Fruit fly (Drosophila melanogaster) Kc167 (cell line): Measurements from ENCODE around the gene NitFhit.

ENCODE experiments used
- Myc ChIP-seq: fragments of >200 bp; optimal IDR thresholded peaks from 2 replicates; lab custom pipeline; 2017; ENCODE audit warnings: missing external identifiers
- Sin3A ChIP-seq: fragments of >200 bp; optimal IDR thresholded peaks from 2 replicates; lab custom pipeline; 2018; ENCODE audit warnings: missing external identifiers
- h ChIP-seq: fragments of >200 bp; optimal IDR thresholded peaks from 3 replicates; lab custom pipeline; 2018; ENCODE audit warnings: missing external identifiers
- insv ChIP-seq: fragments of >200 bp; optimal IDR thresholded peaks from 3 replicates; lab custom pipeline; 2018; ENCODE audit warnings: missing external identifiers
- psq ChIP-seq: fragments of >200 bp; optimal IDR thresholded peaks from 2 replicates; lab custom pipeline; 2017; ENCODE audit warnings: missing external identifiers
- ttk ChIP-seq: sonication (Bioruptor generic); optimal IDR thresholded peaks from 2 replicates; lab custom pipeline; 2017; ENCODE audit warnings: missing external identifiers

The NitFhit gene

DNA sequence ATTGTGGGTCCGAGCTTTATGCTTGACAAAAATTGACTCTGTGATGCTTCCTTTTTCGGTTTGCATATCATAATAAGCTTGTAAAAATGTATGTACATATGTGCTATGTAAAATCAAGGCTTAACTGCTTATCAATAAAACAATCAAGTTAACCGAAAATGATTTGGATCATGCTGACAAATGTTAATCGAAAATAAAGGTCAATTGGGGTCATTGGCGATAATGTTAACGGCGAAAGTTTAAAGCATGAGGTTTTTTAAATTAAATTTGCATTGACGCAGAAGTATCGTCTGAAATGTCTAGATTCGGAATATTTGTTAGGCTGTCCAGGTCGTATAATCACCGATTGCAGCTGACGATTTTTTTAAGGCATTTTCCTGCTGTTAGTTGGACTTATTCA, 12.8 kb downstream of the NitFhit start, which contains the start of gene Kaz1-ORFB:
Gene Kaz1-ORFB (plus strand): TSS at position 301 of the 400 bp plus-strand sequence.
- no peak for TF ChIP-seq Sin3A (lab: Kevin White, UChicago)
- TF ChIP-seq insv (lab: Kevin White, UChicago) = no peak
- no peak for TF ChIP-seq psq
- no peak for TF ChIP-seq ttk (lab: Kevin White, UChicago)
- TF ChIP-seq h (lab: Kevin White, UChicago) = no peak
- TF ChIP-seq Myc (lab: Kevin White, UChicago) = no peak

DNA sequence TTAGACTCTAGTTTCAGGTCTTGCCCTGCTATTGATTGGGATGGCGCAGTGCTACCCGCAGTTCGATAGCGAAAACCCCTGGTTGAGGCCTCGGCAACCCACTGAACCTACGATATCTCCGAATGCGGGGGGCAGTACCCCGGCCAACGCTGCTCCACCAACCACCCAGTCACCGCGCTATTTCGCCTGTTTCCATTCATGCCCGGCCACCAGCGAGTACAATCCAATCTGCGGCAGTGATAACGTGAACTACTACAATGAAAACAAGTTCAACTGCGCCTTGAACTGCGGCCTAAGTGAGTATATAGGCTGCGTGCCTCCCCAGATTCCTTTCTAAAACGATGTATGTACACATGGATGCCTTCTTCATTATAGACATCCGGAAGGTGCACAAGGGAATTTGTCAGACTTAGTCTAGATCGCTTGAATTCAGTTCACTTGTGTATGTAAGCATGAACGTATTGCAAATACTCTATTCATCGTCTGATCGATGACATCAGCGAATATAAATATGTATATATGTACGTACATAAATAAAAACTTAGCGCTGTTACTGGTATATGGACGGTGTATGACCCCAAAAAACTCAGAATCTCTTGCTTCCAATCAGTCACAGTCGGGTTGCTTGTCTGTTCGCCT, 14.1 kb downstream of the NitFhit start, which contains the start of gene CG13877:
Gene CG13877 (plus strand): TSS at position 589 of the 639 bp plus-strand sequence.
- TF ChIP-seq psq = no peak

DNA sequence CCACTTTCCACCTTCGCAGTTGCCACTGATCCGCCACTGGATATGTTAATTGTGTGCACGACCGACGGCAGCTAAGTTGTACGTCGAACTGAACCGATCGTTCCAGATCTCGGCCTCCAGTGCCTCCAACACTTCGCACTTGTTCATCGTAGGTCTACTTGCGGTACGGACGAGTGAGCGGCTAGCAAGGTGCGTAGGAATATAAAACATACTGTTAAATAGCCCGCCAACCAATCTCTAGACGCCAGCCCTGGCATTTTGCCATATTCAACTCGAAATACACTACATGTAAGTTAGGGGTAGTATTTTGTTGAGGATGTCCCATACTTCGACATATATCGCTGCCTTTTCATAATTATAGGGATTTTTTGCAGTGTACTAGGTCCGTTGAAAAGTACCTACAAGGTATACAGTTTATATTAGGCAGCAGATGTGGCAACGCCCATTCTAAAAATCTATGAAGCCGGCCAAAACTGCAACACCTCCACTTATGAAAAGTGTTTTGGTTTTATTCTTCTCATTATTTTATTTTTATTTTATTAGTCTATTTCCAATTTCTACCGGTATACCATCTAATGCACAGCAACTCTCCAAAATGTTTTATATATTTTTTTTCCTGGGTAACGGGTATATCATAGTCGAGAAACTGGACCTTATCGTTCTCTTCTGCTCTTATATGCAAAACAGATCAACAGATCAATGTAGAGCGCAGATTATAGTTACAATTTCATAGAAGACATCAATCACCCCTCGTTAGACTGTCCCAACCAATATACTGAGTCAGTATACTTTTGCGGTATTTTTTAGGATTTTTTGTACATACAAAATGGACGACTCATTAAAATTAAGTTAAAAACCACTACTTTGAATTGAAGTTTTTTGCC, 19.7 kb downstream of the NitFhit start, which contains the start of the genes pyx and CG33229:
Gene pyx (minus strand): TSS at position 51 of the 884 bp plus-strand sequence.
Gene CG33229 (plus strand): TSS at position 834 of the 884 bp plus-strand sequence.
- TF ChIP-seq h (lab: Kevin White, UChicago) (no peak), insv (lab: Kevin White, UChicago) (no peak), ttk (lab: Kevin White, UChicago) (no peak), Myc (lab: Kevin White, UChicago) (no peak), Sin3A (lab: Kevin White, UChicago) (no peak), psq (no peak)

DNA sequence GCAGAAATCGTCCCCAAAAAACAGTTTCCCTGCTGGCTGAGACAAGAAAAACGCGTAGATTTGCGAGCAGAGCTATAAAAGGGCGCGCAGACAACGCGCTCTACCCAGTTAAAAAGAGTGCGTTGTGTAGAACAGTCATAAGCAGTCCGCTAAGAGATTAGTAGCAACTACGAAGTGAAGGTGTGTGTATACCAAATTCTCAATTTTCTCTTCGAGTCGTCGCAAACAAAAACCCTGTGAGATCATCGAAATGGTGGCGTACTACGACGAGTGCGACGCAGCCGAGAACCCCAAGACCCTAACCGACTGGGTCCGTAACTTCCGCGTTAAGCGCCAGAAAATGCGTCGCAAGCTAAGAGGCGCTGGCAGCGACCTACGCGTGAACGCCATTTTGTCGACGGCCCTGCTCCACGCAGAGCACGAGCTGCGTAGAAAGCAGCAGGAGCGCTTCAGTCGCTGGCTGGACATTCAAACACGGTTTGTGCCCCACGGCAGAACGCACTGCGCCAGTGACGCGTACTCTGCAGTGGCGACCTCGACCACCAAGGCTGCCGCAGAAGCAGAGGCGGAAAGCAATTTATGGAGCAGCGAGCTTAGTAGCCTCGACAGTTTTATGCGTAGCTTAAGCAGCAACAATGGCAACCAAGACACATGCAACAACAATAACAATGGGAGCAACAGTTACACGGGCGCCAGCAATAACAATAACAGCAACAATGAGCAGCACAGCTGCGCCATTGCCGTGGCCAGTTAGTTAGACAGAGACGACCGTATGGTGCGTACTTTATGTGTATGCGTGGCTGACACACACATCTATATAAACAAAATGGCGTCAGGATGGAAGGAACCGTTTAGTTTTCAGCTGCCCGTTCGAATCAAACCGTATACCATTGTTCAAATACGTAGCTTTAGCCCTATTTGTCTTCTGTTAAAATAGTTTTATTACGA, 20.7 kb downstream of the NitFhit start:
- no peak for TF ChIP-seq psq
- no peak for TF ChIP-seq Sin3A (lab: Kevin White, UChicago)
- no peak for TF ChIP-seq h (lab: Kevin White, UChicago)
- no peak for TF ChIP-seq Myc (lab: Kevin White, UChicago)
- TF ChIP-seq insv (lab: Kevin White, UChicago) = no peak
- TF ChIP-seq ttk (lab: Kevin White, UChicago) = no peak

DNA sequence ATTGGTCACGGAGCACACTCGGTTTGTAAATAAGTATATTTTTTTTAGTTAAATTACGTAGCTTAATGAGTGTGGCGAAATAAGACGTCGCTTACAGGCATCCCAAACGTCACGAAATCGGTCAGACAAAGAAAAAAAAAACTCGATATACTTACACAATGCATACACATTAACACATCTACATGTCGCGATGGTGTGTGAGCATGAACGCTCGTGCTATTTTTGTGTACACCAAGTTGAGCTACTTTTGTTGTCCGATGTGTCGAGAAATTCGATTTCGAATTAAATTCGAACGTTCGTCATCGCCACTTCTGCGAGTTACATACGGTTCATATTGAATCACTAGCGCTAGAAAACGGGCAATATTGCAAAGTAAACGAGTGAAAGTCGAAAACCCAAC, 21.6 kb downstream of the NitFhit start:
- TF ChIP-seq Sin3A (lab: Kevin White, UChicago) = no peak
- TF ChIP-seq insv (lab: Kevin White, UChicago) = no peak
- no peak for TF ChIP-seq psq

DNA sequence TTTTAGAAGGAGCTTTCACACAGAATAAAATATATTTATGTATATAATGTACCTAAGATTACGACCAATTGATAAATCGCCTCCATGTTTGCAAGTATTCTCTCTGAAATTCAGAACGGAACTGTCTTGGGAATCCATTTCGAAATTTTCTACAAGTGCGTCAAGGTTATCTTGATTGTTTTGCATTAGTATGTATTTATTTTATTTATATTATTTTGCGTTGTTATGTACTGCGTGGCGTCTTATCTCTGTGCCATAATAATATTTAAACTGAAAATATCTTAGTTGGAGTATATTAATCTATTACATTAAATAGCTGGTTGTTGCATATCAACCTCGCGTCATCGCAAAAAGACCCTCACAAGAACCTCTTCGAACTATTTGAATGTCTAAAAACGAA, 28.0 kb downstream of the NitFhit start, which contains the start of gene CG42846:
Gene CG42846 (minus strand): TSS at position 101 of the 400 bp plus-strand sequence.
- TF ChIP-seq Myc (lab: Kevin White, UChicago) = no peak

DNA sequence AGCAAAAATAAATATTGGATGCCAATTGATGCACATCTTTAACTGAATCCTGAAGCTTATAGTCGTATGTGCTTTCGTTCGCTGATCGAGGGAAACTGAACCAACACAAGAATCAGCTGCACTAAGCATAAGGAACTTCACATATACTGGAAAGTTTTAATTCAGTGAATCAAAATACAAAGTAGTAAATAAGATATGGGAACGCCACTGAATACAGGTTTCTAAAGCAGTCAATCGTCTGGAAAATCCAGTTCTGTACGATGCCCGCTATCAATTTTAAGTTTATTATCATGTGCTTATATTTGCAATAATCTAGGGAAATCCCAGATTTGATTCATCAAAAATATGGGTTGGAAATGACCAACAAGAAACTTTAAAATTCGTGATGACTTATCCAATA, 28.7 kb downstream of the NitFhit start, which contains the start of gene CG34454:
Gene CG34454 (minus strand): TSS at position 84 of the 400 bp plus-strand sequence.
- TF ChIP-seq h (lab: Kevin White, UChicago) = no peak
- no peak for TF ChIP-seq Myc (lab: Kevin White, UChicago)
- no peak for TF ChIP-seq ttk (lab: Kevin White, UChicago)

DNA sequence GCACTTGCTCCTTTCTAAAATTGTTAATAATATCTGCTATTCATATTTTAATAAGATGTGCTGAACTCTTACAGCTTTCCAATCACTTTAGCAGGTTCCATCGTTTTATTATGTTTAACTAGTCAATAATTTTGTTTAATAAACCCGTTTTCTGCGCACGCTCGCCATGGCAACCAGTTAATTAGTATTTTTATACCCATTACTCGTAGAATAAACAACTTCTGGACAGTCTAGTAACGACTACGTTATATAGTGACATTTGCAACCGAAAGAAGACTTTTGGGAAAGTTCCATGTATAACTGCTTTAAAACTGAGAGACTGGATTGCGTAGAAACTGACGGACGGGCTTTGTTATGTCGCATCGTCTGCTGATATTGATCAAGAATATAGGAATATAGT, 29.7 kb downstream of the NitFhit start, which contains the start of gene CG34453:
Gene CG34453 (minus strand): TSS at position 101 of the 400 bp plus-strand sequence.
- TF ChIP-seq psq = no peak
- no peak for TF ChIP-seq insv (lab: Kevin White, UChicago)
- TF ChIP-seq Myc (lab: Kevin White, UChicago) = no peak
- TF ChIP-seq h (lab: Kevin White, UChicago) = no peak
- TF ChIP-seq Sin3A (lab: Kevin White, UChicago) = no peak
- no peak for TF ChIP-seq ttk (lab: Kevin White, UChicago)

DNA sequence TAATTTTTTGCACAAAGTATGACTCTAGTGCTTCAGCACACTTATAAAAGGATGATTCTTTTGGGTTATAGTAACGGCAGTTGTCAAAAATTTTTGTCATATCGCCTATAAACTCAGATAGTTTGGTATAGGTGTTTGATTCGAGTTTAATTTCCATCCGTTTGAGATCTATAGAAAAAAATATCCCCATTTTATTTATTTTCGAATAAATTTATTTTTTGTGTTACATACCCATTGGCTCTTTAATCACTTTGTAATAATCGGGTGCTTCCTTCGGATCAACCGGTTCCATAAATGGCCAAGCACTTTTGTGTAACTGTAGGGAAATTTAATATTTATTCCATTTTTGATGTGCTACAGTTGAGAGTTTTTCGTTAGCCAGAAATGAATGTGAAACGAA, 30.8 kb downstream of the NitFhit start:
- TF ChIP-seq Myc (lab: Kevin White, UChicago) (no peak), insv (lab: Kevin White, UChicago) (no peak), ttk (lab: Kevin White, UChicago) (no peak), psq (no peak), Sin3A (lab: Kevin White, UChicago) (no peak), h (lab: Kevin White, UChicago) (no peak)

DNA sequence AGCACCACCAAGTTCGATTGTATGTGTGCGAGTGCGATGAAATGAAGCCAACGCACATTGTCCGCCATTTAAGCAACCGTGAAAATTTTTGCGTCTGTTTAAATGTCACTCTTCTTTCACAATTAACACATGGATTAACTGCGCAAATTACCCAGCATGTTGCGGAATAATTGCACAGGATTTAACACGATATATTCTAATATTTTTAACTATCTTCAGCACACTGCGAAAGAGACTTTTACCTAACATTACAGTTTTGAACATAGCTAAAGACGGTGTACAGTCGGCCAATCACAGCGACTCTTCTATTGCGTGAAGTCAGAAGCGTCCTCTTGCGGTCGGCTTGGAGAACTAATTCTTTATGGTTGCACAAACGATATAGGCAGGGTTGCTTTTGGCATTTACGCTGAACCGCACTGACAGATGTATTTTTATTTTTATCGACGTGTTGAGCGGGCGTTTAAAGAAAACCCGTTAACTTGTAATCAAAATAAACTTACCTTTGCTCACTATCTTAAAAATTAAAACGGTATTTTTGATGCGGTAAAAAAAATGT, 43.2 kb downstream of the NitFhit start:
- TF ChIP-seq ttk (lab: Kevin White, UChicago) (no peak), Myc (lab: Kevin White, UChicago) (no peak), insv (lab: Kevin White, UChicago) (no peak), Sin3A (lab: Kevin White, UChicago) (no peak), h (lab: Kevin White, UChicago) (no peak), psq (no peak)
